Worm (Caenorhabditis elegans): Measurements from ENCODE around the gene xbx-9.
A peak's percentile ranks its signal among the peaks of the same experiment; 100 is the strongest.

xbx-9 gene

DNA sequence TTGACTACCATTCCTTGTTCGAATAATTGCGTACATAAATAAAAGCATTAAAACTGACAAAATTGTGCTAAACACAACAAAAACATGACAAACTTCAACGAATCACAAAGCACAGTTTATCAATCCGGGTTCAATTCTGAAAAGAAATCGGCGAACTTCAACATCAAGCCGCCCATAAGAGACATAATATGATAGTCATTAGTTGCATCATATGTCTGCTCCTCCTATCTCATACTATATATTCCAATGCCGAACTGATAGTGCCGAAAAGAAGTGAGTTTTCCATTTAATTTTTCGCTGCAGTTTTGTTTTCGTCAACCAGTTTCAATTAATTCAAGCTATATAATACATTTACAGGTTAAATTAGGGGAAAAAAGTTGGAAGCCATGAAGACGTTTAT is 7.7 kb downstream of the xbx-9 start, which contains the start of gene hrg-7:
Gene hrg-7, plus strand, starts transcription at position 358 of the 400 bp plus-strand sequence.
- TF ChIP-seq attf-5 (GFP tag; optimal IDR thresholded peaks at IDR 0.05) (no peak), repo-1 (tag; optimal IDR thresholded peaks at IDR 0.05) (no peak), let-526 (GFP tag; IDR thresholded peaks at IDR 0.05) (no peak), nhr-80 (tag; optimal IDR thresholded peaks at IDR 0.05) (peak; percentile 94)

DNA sequence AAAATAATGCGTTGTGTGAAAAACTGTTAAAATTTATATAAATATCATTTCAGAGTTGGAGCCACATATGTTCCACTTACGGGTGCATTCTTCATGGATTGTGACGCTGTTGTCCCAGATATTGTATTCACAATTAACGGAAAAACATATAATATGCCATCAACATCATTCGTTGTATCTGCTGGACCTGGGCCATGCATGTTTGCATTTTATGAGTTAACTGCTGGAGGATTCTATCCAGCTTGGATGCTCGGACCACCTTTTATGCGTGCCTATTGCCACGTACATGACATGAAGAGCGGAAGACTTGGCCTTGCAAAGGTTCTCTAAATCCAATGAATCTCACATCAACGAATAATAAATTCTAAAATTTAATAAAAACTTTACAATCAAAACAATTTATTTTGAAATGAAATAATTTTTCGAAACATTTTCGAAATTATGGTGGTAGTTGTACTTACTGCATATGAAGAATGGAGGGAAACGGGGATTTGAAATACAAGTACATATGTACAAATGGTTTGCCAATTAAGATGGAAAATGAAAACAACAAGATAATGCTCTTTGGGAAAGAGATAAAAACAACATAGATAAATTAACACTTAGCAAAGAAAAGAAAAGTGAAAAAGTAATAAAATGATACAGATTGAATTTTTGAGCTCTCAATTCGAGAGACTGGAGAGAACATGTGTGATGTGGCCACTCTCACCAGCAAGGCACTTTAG is 9.9 kb downstream of the xbx-9 start:
- no peak for TF ChIP-seq lag-1 (GFP tag; IDR thresholded peaks at IDR 0.05)
- peak; percentile 55 for TF ChIP-seq F52B5.7 (tag; optimal IDR thresholded peaks at IDR 0.05)
- TF ChIP-seq lsy-27 (tag; optimal IDR thresholded peaks at IDR 0.05; ENCODE audit: borderline replicate concordance, insufficient read depth): no peak
- TF ChIP-seq nhr-80 (tag; optimal IDR thresholded peaks at IDR 0.05): peak; percentile 41
- TF ChIP-seq F55B11.4 (tag; optimal IDR thresholded peaks at IDR 0.05; ENCODE audit: borderline replicate concordance, insufficient read depth): no peak
- peak; percentile 11 for TF ChIP-seq chd-7 (tag; optimal IDR thresholded peaks at IDR 0.05)
- no peak for TF ChIP-seq die-1 (tag; optimal IDR thresholded peaks at IDR 0.05)
- TF ChIP-seq egl-44 (GFP tag; IDR thresholded peaks at IDR 0.05): no peak
- TF ChIP-seq nfyb-1 (GFP tag; IDR thresholded peaks at IDR 0.05): 0 out of 2 replicates have a peak, but pooled peaks have one; percentile 17
- TF ChIP-seq snpc-1.1 (tag; optimal IDR thresholded peaks at IDR 0.05; ENCODE audit: insufficient read depth): no peak
- TF ChIP-seq snpc-3.4 (tag; optimal IDR thresholded peaks at IDR 0.05): no peak
- TF ChIP-seq Y56A3A.18 (GFP tag; IDR thresholded peaks at IDR 0.05): no peak
- TF ChIP-seq ZK185.1 (tag; optimal IDR thresholded peaks at IDR 0.05; ENCODE audit: poor library complexity, severe bottlenecking): no peak
- TF ChIP-seq sptf-2 (GFP tag; optimal IDR thresholded peaks at IDR 0.05): no peak
- no peak for TF ChIP-seq F37B4.10 (GFP tag; IDR thresholded peaks at IDR 0.05)
- no peak for TF ChIP-seq aptf-3 (GFP tag; IDR thresholded peaks at IDR 0.05)
- no peak for TF ChIP-seq nfya-2 (GFP tag; IDR thresholded peaks at IDR 0.05)
- TF ChIP-seq ama-1 (optimal IDR thresholded peaks at IDR 0.05): no peak
- TF ChIP-seq ama-1 (GFP tag; optimal IDR thresholded peaks at IDR 0.05): no peak
- no peak for TF ChIP-seq mes-4 (tag; optimal IDR thresholded peaks at IDR 0.05)
- TF ChIP-seq snpc-1.3 (tag; optimal IDR thresholded peaks at IDR 0.05; ENCODE audit: insufficient read depth): no peak
- TF ChIP-seq ztf-28 (GFP tag; IDR thresholded peaks at IDR 0.05): no peak
- no peak for TF ChIP-seq hmg-1.2 (GFP tag; IDR thresholded peaks at IDR 0.05)
- no peak for TF ChIP-seq ztf-25 (GFP tag; IDR thresholded peaks at IDR 0.05)
- no peak for TF ChIP-seq F39B2.1 (GFP tag; IDR thresholded peaks at IDR 0.05)
- no peak for TF ChIP-seq attf-5 (GFP tag; optimal IDR thresholded peaks at IDR 0.05)
- no peak for TF ChIP-seq tbp1 (GFP tag; optimal IDR thresholded peaks at IDR 0.05)
- no peak for TF ChIP-seq madf-6 (GFP tag; IDR thresholded peaks at IDR 0.05)
- TF ChIP-seq ztf-18 (tag; optimal IDR thresholded peaks at IDR 0.05): no peak
- TF ChIP-seq cebp-2 (GFP tag; IDR thresholded peaks at IDR 0.05): 0 out of 2 replicates have a peak, but pooled peaks have one; percentile 19
- no peak for TF ChIP-seq C06A6.2 (GFP tag; conservative IDR thresholded peaks at IDR 0.05)
- TF ChIP-seq efl-1 (GFP tag; optimal IDR thresholded peaks at IDR 0.05): no peak
- TF ChIP-seq hsf-1 (GFP tag; IDR thresholded peaks at IDR 0.05): no peak
- TF ChIP-seq Y53F4B.3 (GFP tag; IDR thresholded peaks at IDR 0.05): no peak
- TF ChIP-seq T07F8.4 (tag; optimal IDR thresholded peaks at IDR 0.05): no peak
- no peak for TF ChIP-seq sea-2 (GFP tag; IDR thresholded peaks at IDR 0.05)
- no peak for TF ChIP-seq tbx-9 (tag; optimal IDR thresholded peaks at IDR 0.05; ENCODE audit: borderline replicate concordance)
- TF ChIP-seq nhr-27 (tag; optimal IDR thresholded peaks at IDR 0.05): no peak
- no peak for TF ChIP-seq lin-54 (GFP tag; optimal IDR thresholded peaks at IDR 0.05)
- TF ChIP-seq nhr-120 (GFP tag; IDR thresholded peaks at IDR 0.05): no peak
- no peak for TF ChIP-seq let-607 (tag; optimal IDR thresholded peaks at IDR 0.05)
- no peak for TF ChIP-seq ceh-100 (GFP tag; IDR thresholded peaks at IDR 0.05)
- TF ChIP-seq let-526 (GFP tag; IDR thresholded peaks at IDR 0.05): no peak
- no peak for TF ChIP-seq Y53G8AR.9 (GFP tag; conservative IDR thresholded peaks at IDR 0.05)

Measured in whole organism, young adult.